Fruit fly (Drosophila melanogaster) whole organism, prepupa: ENCODE measurements around the gene CG31115.

Experiments used
- CG10631 ChIP-seq: fragments of 200-800 bp; sonication (Bioruptor generic); optimal IDR thresholded peaks from 2 replicates; lab custom pipeline; 2016; ENCODE audit warnings: missing biosample characterization, missing genetic modification characterization
- CG10669 ChIP-seq: fragments of 200-800 bp; sonication (Bioruptor generic); optimal IDR thresholded peaks from 3 replicates; lab custom pipeline; 2018; ENCODE audit warnings: missing biosample characterization, mild to moderate bottlenecking, missing genetic modification characterization, moderate library complexity
- CG8319 ChIP-seq: fragments of 200-800 bp; sonication (Bioruptor generic); optimal IDR thresholded peaks from 3 replicates; lab custom pipeline; 2016; ENCODE audit warnings: missing biosample characterization, missing genetic modification characterization
- esn ChIP-seq: fragments of 200-800 bp; sonication (Bioruptor generic); optimal IDR thresholded peaks from 2 replicates; lab custom pipeline; 2016; ENCODE audit warnings: missing biosample characterization, mild to moderate bottlenecking, missing genetic modification characterization, moderate library complexity
- fd59A ChIP-seq: fragments of 200-800 bp; sonication (Bioruptor generic); optimal IDR thresholded peaks from 2 replicates; lab custom pipeline; 2017; ENCODE audit warnings: missing biosample characterization, mild to moderate bottlenecking, missing genetic modification characterization, missing genetic modification reagents
- pdm3 ChIP-seq: fragments of 200-800 bp; sonication (Bioruptor generic); optimal IDR thresholded peaks from 3 replicates; lab custom pipeline; 2016; ENCODE audit warnings: missing biosample characterization, missing genetic modification characterization
- vri ChIP-seq: fragments of 200-800 bp; sonication (Bioruptor generic); optimal IDR thresholded peaks from 3 replicates; lab custom pipeline; 2016; ENCODE audit warnings: missing biosample characterization, mild to moderate bottlenecking, missing genetic modification characterization

- TF ChIP-seq vri: no peak
- TF ChIP-seq fd59A (GFP tag; lab: Kevin White, UChicago): no peak
- TF ChIP-seq CG8319: no peak
- no peak for TF ChIP-seq CG10669 (GFP tag; lab: Kevin White, UChicago)
- no peak for TF ChIP-seq esn (GFP tag; lab: Kevin White, UChicago)
- TF ChIP-seq pdm3 (GFP tag; lab: Kevin White, UChicago): no peak
- TF ChIP-seq CG10631 (GFP tag; lab: Kevin White, UChicago): no peak
Observed at dm6 chr3R:25056488-25057157, 19.9 kb downstream of the CG31115 start.
